Fruit fly (Drosophila melanogaster): Measurements from ENCODE around the gene CG44355.
A peak's percentile ranks its signal among the peaks of the same experiment; 100 is the strongest.

CG44355 gene

dm6 chr3L:12310505-12310904, at the start of gene CG44355:
Gene CG44355 (plus strand): TSS chr3L:12310805.
- TF ChIP-seq CG17801 (GFP tag; optimal IDR thresholded peaks at IDR 0.05; ENCODE audit: partially characterized antibody) = no peak

- peak; percentile 10 for TF ChIP-seq CG17801 (GFP tag; optimal IDR thresholded peaks at IDR 0.05; ENCODE audit: partially characterized antibody)
Observed at dm6 chr3L:12265526-12266342, 44.9 kb upstream of the CG44355 start.

dm6 chr3L:12266343-12267287, 44.0 kb upstream of the CG44355 start, which contains the start of gene app:
Gene app (minus strand): TSS chr3L:12266841.
- peak; percentile 87 for TF ChIP-seq CG17801 (GFP tag; optimal IDR thresholded peaks at IDR 0.05; ENCODE audit: partially characterized antibody)

dm6 chr3L:12267332-12267914, 43.2 kb upstream of the CG44355 start, which contains the start of gene CG32100:
Gene CG32100 (plus strand): TSS chr3L:12267528.
- no peak for TF ChIP-seq CG17801 (GFP tag; optimal IDR thresholded peaks at IDR 0.05; ENCODE audit: partially characterized antibody)

- peak; percentile 46 for TF ChIP-seq CG17801 (GFP tag; optimal IDR thresholded peaks at IDR 0.05; ENCODE audit: partially characterized antibody)
Observed at dm6 chr3L:12269867-12270266, 40.7 kb upstream of the CG44355 start.

- TF ChIP-seq CG17801 (GFP tag; optimal IDR thresholded peaks at IDR 0.05; ENCODE audit: partially characterized antibody) = peak; percentile 84
Observed at dm6 chr3L:12271195-12271618, 39.4 kb upstream of the CG44355 start, which contains the start of gene Pbgs. Gene Pbgs (minus strand): TSS chr3L:12271345.

- peak; percentile 36 for TF ChIP-seq CG17801 (GFP tag; optimal IDR thresholded peaks at IDR 0.05; ENCODE audit: partially characterized antibody)
Observed at dm6 chr3L:12275572-12276042, 35.0 kb upstream of the CG44355 start.

- no peak for TF ChIP-seq CG17801 (GFP tag; optimal IDR thresholded peaks at IDR 0.05; ENCODE audit: partially characterized antibody)
Observed at dm6 chr3L:12276495-12276894, 34.1 kb upstream of the CG44355 start.

dm6 chr3L:12277054-12277879, 33.3 kb upstream of the CG44355 start, which contains the start of the genes Sms and INPP5E:
Gene Sms (minus strand): TSS chr3L:12277251.
Gene INPP5E (plus strand): TSS chr3L:12277655.
- peak; percentile 8 for TF ChIP-seq CG17801 (GFP tag; optimal IDR thresholded peaks at IDR 0.05; ENCODE audit: partially characterized antibody)

- TF ChIP-seq CG17801 (GFP tag; optimal IDR thresholded peaks at IDR 0.05; ENCODE audit: partially characterized antibody) = no peak
Observed at dm6 chr3L:12277880-12278287, 32.7 kb upstream of the CG44355 start.

- TF ChIP-seq CG17801 (GFP tag; optimal IDR thresholded peaks at IDR 0.05; ENCODE audit: partially characterized antibody) = no peak
Observed at dm6 chr3L:12287370-12287769, 23.2 kb upstream of the CG44355 start.

- no peak for TF ChIP-seq CG17801 (GFP tag; optimal IDR thresholded peaks at IDR 0.05; ENCODE audit: partially characterized antibody)
Observed at dm6 chr3L:12289664-12290063, 20.9 kb upstream of the CG44355 start.

dm6 chr3L:12290556-12290955, 20.0 kb upstream of the CG44355 start:
- TF ChIP-seq CG17801 (GFP tag; optimal IDR thresholded peaks at IDR 0.05; ENCODE audit: partially characterized antibody) = no peak

- TF ChIP-seq CG17801 (GFP tag; optimal IDR thresholded peaks at IDR 0.05; ENCODE audit: partially characterized antibody) = no peak
Observed at dm6 chr3L:12294602-12295001, 16.0 kb upstream of the CG44355 start.

All from ovary, adult (tissue).